Worm (Caenorhabditis elegans) whole organism, L1 larva: ENCODE measurements around the gene Y14H12B.1.

ENCODE experiments used
- C34B4.2 ChIP-seq: sonication (generic microtip); optimal IDR thresholded peaks from 2 replicates; lab custom pipeline; 2017; ENCODE audit warnings: mild to moderate bottlenecking, missing genetic modification characterization, missing compliant biosample characterization
- nhr-28 ChIP-seq: fragments of 150-350 bp; optimal IDR thresholded peaks from 2 replicates; lab custom pipeline; 2014; ENCODE audit warnings: missing biosample characterization, missing genetic modification characterization
- pqm-1 ChIP-seq: sonication (generic microtip); optimal IDR thresholded peaks from 3 replicates; lab custom pipeline; 2017; ENCODE audit warnings: missing biosample characterization, missing genetic modification characterization

ce11 chrII:3917985-3918633, 16.1 kb upstream of the Y14H12B.1 start:
- TF ChIP-seq nhr-28 (tag; lab: Kevin White, UChicago) (no peak), pqm-1 (no peak), C34B4.2 (no peak)
